Fruit fly (Drosophila melanogaster) whole organism, pupa: Measurements from ENCODE around the gene CG9391.

Experiments used
- CG12605 ChIP-seq: fragments of 200-800 bp; sonication (Bioruptor generic); IDR thresholded peaks from 2 replicates; pipeline ENCODE4 v1.3.6; 2022; ENCODE audit warnings: missing biosample characterization, missing genetic modification characterization
- CG13204 ChIP-seq: fragments of 200-800 bp; sonication (Bioruptor generic); optimal IDR thresholded peaks from 2 replicates; lab custom pipeline; 2018; ENCODE audit warnings: missing biosample characterization, mild to moderate bottlenecking, missing genetic modification characterization, moderate library complexity
- CG14655 ChIP-seq: fragments of 200-800 bp; sonication (Bioruptor generic); optimal IDR thresholded peaks from 3 replicates; lab custom pipeline; 2017; ENCODE audit warnings: mild to moderate bottlenecking, missing biosample characterization, missing genetic modification reagents, missing genetic modification characterization
- EcR ChIP-seq: fragments of 200-800 bp; sonication (Bioruptor generic); optimal IDR thresholded peaks from 3 replicates; lab custom pipeline; 2019; ENCODE audit warnings: missing biosample characterization, missing genetic modification characterization, mild to moderate bottlenecking, moderate library complexity, missing genetic modification reagents
- Pif1B ChIP-seq: fragments of 200-800 bp; sonication (Bioruptor generic); optimal IDR thresholded peaks from 3 replicates; lab custom pipeline; 2016; ENCODE audit warnings: missing biosample characterization, missing genetic modification characterization

DNA sequence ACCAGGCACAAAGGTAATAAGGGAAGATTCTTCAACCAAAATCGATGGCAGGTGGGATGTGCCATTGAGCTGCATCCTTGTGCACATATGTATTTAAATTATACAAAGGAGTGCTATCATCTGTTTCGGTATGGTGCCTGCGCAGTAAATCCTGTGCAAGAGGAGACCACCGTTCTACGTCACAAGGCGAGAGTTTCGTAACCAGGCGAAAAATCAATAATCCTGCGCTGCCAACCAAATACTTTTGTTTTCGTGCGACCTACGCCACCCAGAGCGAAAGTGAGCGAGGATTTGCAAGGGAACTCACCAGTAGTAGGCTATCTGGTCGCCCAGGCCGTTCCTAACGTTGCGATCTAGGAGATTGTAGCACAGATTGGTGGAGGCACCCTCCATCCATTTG, 11.0 kb upstream of the CG9391 start:
- TF ChIP-seq CG13204 (GFP tag; lab: Kevin White, UChicago) (no peak), CG12605 (GFP tag; lab: Robert Waterston, UW) (no peak), EcR (GFP tag; lab: Kevin White, UChicago) (no peak), CG14655 (GFP tag; lab: Kevin White, UChicago) (no peak), Pif1B (no peak)
